Fruit fly (Drosophila melanogaster): ENCODE results near the gene CG3402.
A peak's percentile ranks its signal among the peaks of the same experiment; 100 is the strongest.

DNA sequence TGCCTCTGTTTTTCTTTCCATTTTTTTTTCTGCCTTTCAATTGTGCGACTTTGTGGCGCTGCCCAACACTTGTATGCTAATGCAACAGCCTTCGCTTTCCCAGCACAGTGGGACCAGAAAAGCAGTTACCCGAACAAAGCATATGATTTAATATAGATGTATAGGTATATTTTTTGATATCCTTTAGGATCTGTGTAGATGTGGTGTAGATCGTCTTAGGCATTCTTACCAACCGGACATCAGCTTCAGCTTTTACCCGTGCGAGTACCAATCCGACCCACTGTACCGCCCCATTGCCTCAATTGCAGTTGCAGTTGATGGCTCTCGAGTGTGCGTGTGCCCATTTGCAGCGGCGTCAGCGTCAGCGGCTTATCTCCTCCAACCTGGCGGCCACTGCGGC, 16.2 kb downstream of the CG3402 start:
- TF ChIP-seq EcR (GFP tag; optimal IDR thresholded peaks at IDR 0.05) (no peak), CG32121 (GFP tag; IDR thresholded peaks at IDR 0.05) (peak; percentile 98), CG34367 (tag; optimal IDR thresholded peaks at IDR 0.05) (peak; percentile 68), CG14655 (GFP tag; optimal IDR thresholded peaks at IDR 0.05) (peak; percentile 96), rn (GFP tag; IDR thresholded peaks at IDR 0.05) (peak; percentile 93), gl (tag; optimal IDR thresholded peaks at IDR 0.05) (peak; percentile 50), CG4496 (GFP tag; IDR thresholded peaks at IDR 0.05) (peak; percentile 98), CG12605 (GFP tag; IDR thresholded peaks at IDR 0.05) (peak; percentile 93), CG13204 (GFP tag; optimal IDR thresholded peaks at IDR 0.05) (peak; percentile 37)
